Fruit fly (Drosophila melanogaster): ENCODE data around the gene CG11356.
"Not testable (repeated sequence)": the region's sequence is repeated elsewhere in the genome, so short reads cannot be mapped to it uniquely, and the experiment has no call there.

Gene CG11356

dm6 chrX:12103740-12104139, at the start of gene CG11356:
Gene CG11356, minus strand, starts transcription at chrX:12103840.
- TF ChIP-seq CG8159 (tag; optimal IDR thresholded peaks at IDR 0.05), result no peak
- no peak for TF ChIP-seq CG4496 (GFP tag; IDR thresholded peaks at IDR 0.05)
- no peak for TF ChIP-seq CG12605 (GFP tag; IDR thresholded peaks at IDR 0.05)
- TF ChIP-seq rn (GFP tag; IDR thresholded peaks at IDR 0.05), result no peak
- TF ChIP-seq CG14655 (GFP tag; optimal IDR thresholded peaks at IDR 0.05), result no peak
- no peak for TF ChIP-seq CG32121 (GFP tag; IDR thresholded peaks at IDR 0.05)
- TF ChIP-seq fd96Ca (GFP tag; IDR thresholded peaks at IDR 0.05), result no peak
- no peak for TF ChIP-seq CG10348 (GFP tag; IDR thresholded peaks at IDR 0.05)
- TF ChIP-seq Pif1A (GFP tag; optimal IDR thresholded peaks at IDR 0.05), result no peak
- no peak for TF ChIP-seq CG9948 (tag; optimal IDR thresholded peaks at IDR 0.05)
- no peak for TF ChIP-seq CG17806 (tag; optimal IDR thresholded peaks at IDR 0.05)
- TF ChIP-seq Pif1B (GFP tag; optimal IDR thresholded peaks at IDR 0.05), result no peak
- TF ChIP-seq CG13204 (GFP tag; optimal IDR thresholded peaks at IDR 0.05), result no peak
- TF ChIP-seq CG34367 (tag; optimal IDR thresholded peaks at IDR 0.05), result no peak
- TF ChIP-seq EcR (GFP tag; optimal IDR thresholded peaks at IDR 0.05), result no peak
- TF ChIP-seq CG15710 (tag; optimal IDR thresholded peaks at IDR 0.05), result no peak
- no peak for TF ChIP-seq gl (tag; optimal IDR thresholded peaks at IDR 0.05)
- no peak for TF ChIP-seq Snoo (tag; optimal IDR thresholded peaks at IDR 0.05)
- no peak for TF ChIP-seq D1 (tag; optimal IDR thresholded peaks at IDR 0.05)

dm6 chrX:12128045-12128444, 24.4 kb upstream of the CG11356 start:
- TF ChIP-seq CG10348 (GFP tag; IDR thresholded peaks at IDR 0.05) (no peak), CG15710 (tag; optimal IDR thresholded peaks at IDR 0.05) (no peak), Ets98B (GFP tag; IDR thresholded peaks at IDR 0.05) (no peak), D1 (tag; optimal IDR thresholded peaks at IDR 0.05) (no peak), CG12605 (GFP tag; IDR thresholded peaks at IDR 0.05) (no peak), CG9948 (tag; optimal IDR thresholded peaks at IDR 0.05) (no peak), CG17806 (tag; optimal IDR thresholded peaks at IDR 0.05) (no peak), EcR (GFP tag; optimal IDR thresholded peaks at IDR 0.05) (no peak)

DNA sequence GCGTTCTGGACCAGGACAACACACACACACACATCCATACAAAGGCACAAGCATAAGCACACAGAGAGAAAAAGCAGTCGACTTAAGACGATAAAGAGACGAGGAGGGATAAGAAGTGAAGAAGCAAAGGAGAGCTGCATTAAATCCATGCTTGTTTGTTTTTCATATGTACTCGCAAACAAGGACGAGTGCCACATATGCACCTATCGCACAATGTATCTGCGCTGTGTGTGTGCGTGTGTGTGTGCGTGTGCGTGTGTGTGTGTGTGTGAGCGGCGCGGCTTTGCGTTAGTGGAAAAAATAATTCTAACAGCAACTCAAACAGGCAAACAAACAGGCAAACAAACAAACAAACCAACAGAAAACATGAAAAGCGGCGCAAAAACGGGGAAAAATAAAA, 15.7 kb upstream of the CG11356 start:
- no peak for TF ChIP-seq CG34367 (tag; optimal IDR thresholded peaks at IDR 0.05)
- no peak for TF ChIP-seq rn (GFP tag; IDR thresholded peaks at IDR 0.05)
- TF ChIP-seq D1 (tag; optimal IDR thresholded peaks at IDR 0.05), result no peak
- TF ChIP-seq CG15710 (tag; optimal IDR thresholded peaks at IDR 0.05), result no peak
- no peak for TF ChIP-seq Ets98B (GFP tag; IDR thresholded peaks at IDR 0.05)
- TF ChIP-seq CG13204 (GFP tag; optimal IDR thresholded peaks at IDR 0.05), result no peak
- no peak for TF ChIP-seq CG14655 (GFP tag; optimal IDR thresholded peaks at IDR 0.05)
- no peak for TF ChIP-seq CG8159 (tag; optimal IDR thresholded peaks at IDR 0.05)
- TF ChIP-seq Snoo (tag; optimal IDR thresholded peaks at IDR 0.05), result no peak
- TF ChIP-seq CG8301 (tag; optimal IDR thresholded peaks at IDR 0.05), result no peak
- TF ChIP-seq CG12605 (GFP tag; IDR thresholded peaks at IDR 0.05), result no peak
- TF ChIP-seq Pif1A (GFP tag; optimal IDR thresholded peaks at IDR 0.05), result no peak
- TF ChIP-seq CG32121 (GFP tag; IDR thresholded peaks at IDR 0.05), result no peak
- TF ChIP-seq fd96Ca (GFP tag; IDR thresholded peaks at IDR 0.05), result no peak
- no peak for TF ChIP-seq CG10348 (GFP tag; IDR thresholded peaks at IDR 0.05)

DNA sequence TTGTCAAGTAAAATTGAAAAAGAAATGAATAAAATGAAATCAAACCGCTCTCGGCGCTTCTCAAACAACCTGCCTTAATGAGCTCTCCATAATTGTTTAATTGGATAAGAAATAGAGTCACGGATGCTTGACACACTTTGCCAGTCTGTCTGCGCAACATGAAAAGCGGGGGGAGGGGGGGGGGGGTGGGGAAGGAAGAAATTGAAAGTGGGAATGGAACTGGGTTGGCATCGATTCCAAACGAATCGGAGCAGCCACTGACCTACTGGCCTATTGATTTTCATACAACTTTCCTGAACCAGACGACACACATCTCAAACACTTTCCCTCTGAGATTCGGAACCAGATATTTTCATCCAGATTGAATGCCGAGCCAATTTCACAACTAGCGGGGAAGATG, 3.3 kb upstream of the CG11356 start, which contains the start of gene CG2750:
Gene CG2750, plus strand, starts transcription at position 301 of the 400 bp plus-strand sequence.
- no peak for TF ChIP-seq CG10348 (GFP tag; IDR thresholded peaks at IDR 0.05)
- TF ChIP-seq Snoo (tag; optimal IDR thresholded peaks at IDR 0.05), result no peak
- no peak for TF ChIP-seq CG17806 (tag; optimal IDR thresholded peaks at IDR 0.05)
- no peak for TF ChIP-seq CG14655 (GFP tag; optimal IDR thresholded peaks at IDR 0.05)

dm6 chrX:12104219-12104618, 579 bp upstream of the CG11356 start:
- TF ChIP-seq D1 (tag; optimal IDR thresholded peaks at IDR 0.05) (no peak), CG9948 (tag; optimal IDR thresholded peaks at IDR 0.05) (no peak), CG34367 (tag; optimal IDR thresholded peaks at IDR 0.05) (no peak), Pif1B (GFP tag; optimal IDR thresholded peaks at IDR 0.05) (no peak), Ets98B (GFP tag; IDR thresholded peaks at IDR 0.05) (no peak), rn (GFP tag; IDR thresholded peaks at IDR 0.05) (no peak), CG15710 (tag; optimal IDR thresholded peaks at IDR 0.05) (no peak), CG12605 (GFP tag; IDR thresholded peaks at IDR 0.05) (no peak), Snoo (tag; optimal IDR thresholded peaks at IDR 0.05) (no peak), Pif1A (GFP tag; optimal IDR thresholded peaks at IDR 0.05) (no peak), CG8301 (tag; optimal IDR thresholded peaks at IDR 0.05) (no peak), CG4496 (GFP tag; IDR thresholded peaks at IDR 0.05) (no peak), EcR (GFP tag; optimal IDR thresholded peaks at IDR 0.05) (no peak), CG13204 (GFP tag; optimal IDR thresholded peaks at IDR 0.05) (no peak)

- TF ChIP-seq CG15710 (tag; optimal IDR thresholded peaks at IDR 0.05) (no peak), CG8159 (tag; optimal IDR thresholded peaks at IDR 0.05) (peak; percentile 29), CG9948 (tag; optimal IDR thresholded peaks at IDR 0.05) (peak; percentile 10), CG4496 (GFP tag; IDR thresholded peaks at IDR 0.05) (no peak)
Measured at dm6 chrX:12090195-12090784, 13.3 kb downstream of the CG11356 start.

DNA sequence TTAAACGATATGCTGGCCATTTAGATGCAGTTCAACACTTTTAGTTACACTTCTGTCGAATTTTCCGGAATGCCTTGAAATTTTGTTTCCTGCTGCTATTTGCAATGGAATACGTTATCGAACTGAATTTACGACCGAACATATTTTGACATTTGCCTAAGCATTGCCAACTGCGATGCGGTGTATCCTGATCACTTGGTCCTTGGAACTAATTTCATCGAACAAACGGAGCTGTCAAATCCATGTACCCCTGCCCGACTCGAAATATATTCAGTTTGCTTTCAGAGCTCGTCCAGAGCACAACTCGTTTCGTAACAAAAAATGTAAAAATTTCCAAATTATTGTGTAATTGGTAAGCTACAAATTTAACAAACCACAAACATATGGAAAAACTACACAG, 16.7 kb downstream of the CG11356 start, which contains the start of gene CG15734:
Gene CG15734, minus strand, starts transcription at position 101 of the 400 bp plus-strand sequence.
- not testable (repeated sequence) for TF ChIP-seq gl (tag; optimal IDR thresholded peaks at IDR 0.05); CG12605 (GFP tag; IDR thresholded peaks at IDR 0.05); fd96Ca (GFP tag; IDR thresholded peaks at IDR 0.05)
